Worm (Caenorhabditis elegans) whole organism, L1 larva: ENCODE measurements around the gene C50F7.5.

Source experiments
- elt-2 ChIP-seq: sonication (generic microtip); optimal IDR thresholded peaks from 2 replicates; lab custom pipeline; 2016; ENCODE audit warnings: missing genetic modification characterization, mild to moderate bottlenecking, inconsistent platforms, missing compliant biosample characterization, missing genetic modification reagents
- hlh-4 ChIP-seq: sonication (generic microtip); optimal IDR thresholded peaks from 2 replicates; lab custom pipeline; 2016; ENCODE audit warnings: mild to moderate bottlenecking, missing genetic modification characterization, missing compliant biosample characterization
- lin-15B ChIP-seq: fragments of 150-350 bp; sonication (generic microtip); optimal IDR thresholded peaks from 3 replicates; lab custom pipeline; 2014; ENCODE audit warnings: missing biosample characterization, missing genetic modification characterization
- lin-35 ChIP-seq, 2 experiments: fragments of 150-350 bp; optimal IDR thresholded peaks; 2 replicates each; lab custom pipeline; 2014; ENCODE audit warnings: missing biosample characterization in 2 of 2, missing genetic modification characterization in 2 of 2, missing genetic modification reagents in 2 of 2
- lir-3 ChIP-seq: sonication (generic microtip); optimal IDR thresholded peaks from 2 replicates; lab custom pipeline; 2016; ENCODE audit warnings: mild to moderate bottlenecking, missing genetic modification characterization, moderate library complexity, missing compliant biosample characterization; ENCODE audit not compliant: poor library complexity
- mdl-1 ChIP-seq, 2 experiments: fragments of 150-350 bp; optimal IDR thresholded peaks; 2 replicates each; lab custom pipeline; 2014 to 2017; ENCODE audit warnings: missing biosample characterization in 2 of 2, missing genetic modification characterization in 2 of 2, inconsistent platforms in 1 of 2
- mep-1 ChIP-seq: fragments of 150-350 bp; optimal IDR thresholded peaks from 2 replicates; lab custom pipeline; 2014; ENCODE audit warnings: missing biosample characterization, missing genetic modification characterization
- nhr-237 ChIP-seq: fragments of 150-350 bp; optimal IDR thresholded peaks from 2 replicates; lab custom pipeline; 2014; ENCODE audit warnings: missing biosample characterization, missing genetic modification characterization
- skn-1 ChIP-seq: fragments of 150-350 bp; optimal IDR thresholded peaks from 2 replicates; lab custom pipeline; 2014; ENCODE audit warnings: missing biosample characterization, missing genetic modification characterization
- sox-4 ChIP-seq: sonication (generic microtip); optimal IDR thresholded peaks from 2 replicates; lab custom pipeline; 2016; ENCODE audit warnings: missing genetic modification characterization, missing compliant biosample characterization
- unc-62 ChIP-seq: fragments of 150-350 bp; optimal IDR thresholded peaks from 2 replicates; lab custom pipeline; 2014; ENCODE audit warnings: missing biosample characterization, missing genetic modification reagents, missing genetic modification characterization
- zag-1 ChIP-seq: fragments of 150-350 bp; optimal IDR thresholded peaks from 2 replicates; lab custom pipeline; 2014; ENCODE audit warnings: missing biosample characterization, missing genetic modification characterization
- ztf-11 ChIP-seq, 2 experiments: sonication (generic microtip); optimal IDR thresholded peaks; 2 replicates each; lab custom pipeline; 2016 to 2017; ENCODE audit warnings: missing genetic modification characterization in 2 of 2, missing biosample characterization in 1 of 2, missing compliant biosample characterization in 1 of 2

DNA sequence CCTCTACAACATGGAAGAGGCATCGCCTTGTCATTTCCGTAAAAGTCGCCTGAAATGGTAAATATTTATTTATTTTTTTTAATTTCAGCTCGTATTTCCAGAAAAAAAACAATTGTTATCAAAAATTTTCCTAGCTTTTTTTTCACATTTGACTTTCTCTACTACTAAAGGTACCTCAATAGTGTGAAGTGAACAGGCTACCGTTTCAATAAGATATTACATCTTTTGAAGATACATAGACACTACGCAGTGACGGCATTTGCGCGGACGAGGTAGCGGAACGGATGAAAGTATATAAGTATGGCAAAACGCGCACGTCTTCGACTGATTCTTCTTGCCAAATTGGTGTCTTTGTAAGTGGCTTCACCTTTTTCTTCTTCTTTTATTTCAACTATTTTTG, 26.6 kb downstream of the C50F7.5 start, which contains the start of gene col-14:
- TF ChIP-seq unc-62 (GFP tag; lab: Kevin White, UChicago) (no peak), ztf-11 (tag; optimal IDR thresholded peaks at IDR 0.05; lab: Kevin White, UChicago) (no peak), lir-3 (tag; lab: Kevin White, UChicago) (no peak), zag-1 (tag; lab: Kevin White, UChicago) (no peak), skn-1 (tag; lab: Kevin White, UChicago) (no peak), mep-1 (tag; lab: Kevin White, UChicago) (no peak), sox-4 (tag; lab: Kevin White, UChicago) (no peak), elt-2 (no peak), hlh-4 (tag; lab: Kevin White, UChicago) (no peak), mdl-1 (tag; optimal IDR thresholded peaks at IDR 0.05; lab: Kevin White, UChicago) (no peak), lin-35 (GFP tag; optimal IDR thresholded peaks at IDR 0.05; lab: Kevin White, UChicago) (no peak), lin-15B (tag; lab: Kevin White, UChicago) (no peak), nhr-237 (tag; lab: Kevin White, UChicago) (no peak)
